Fruit fly (Drosophila melanogaster): Measurements from ENCODE around the gene Shab.

Shab gene

DNA sequence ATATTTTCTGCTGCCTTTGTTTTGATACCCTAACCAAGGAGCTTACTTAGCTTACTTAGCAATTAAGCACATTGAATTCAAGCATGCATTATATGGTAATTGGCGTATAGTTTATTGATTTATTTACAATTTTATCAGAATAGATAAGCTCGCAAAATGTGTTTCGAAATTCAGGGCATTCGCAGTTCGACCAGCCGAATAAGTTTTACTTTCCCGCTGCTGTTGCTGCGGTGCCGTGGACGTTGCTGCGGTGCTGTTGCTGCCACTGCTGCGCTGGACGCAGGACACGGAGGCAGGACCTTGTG is 15.0 kb upstream of the Shab start (continued):
- no peak for TF ChIP-seq CG8765 (GFP tag; IDR thresholded peaks at IDR 0.05)
- no peak for TF ChIP-seq lbe (GFP tag; optimal IDR thresholded peaks at IDR 0.05)
- peak; percentile 13 for TF ChIP-seq CG4820 (GFP tag; optimal IDR thresholded peaks at IDR 0.05)
- TF ChIP-seq zfh2 (GFP tag; optimal IDR thresholded peaks at IDR 0.05): no peak
- no peak for TF ChIP-seq CG10321 (GFP tag; IDR thresholded peaks at IDR 0.05)
- peak; percentile 31 for TF ChIP-seq dmrt99B (tag; optimal IDR thresholded peaks at IDR 0.05)
- TF ChIP-seq Ets65A (GFP tag): peak; percentile 88
- no peak for TF ChIP-seq CG2875 (GFP tag; optimal IDR thresholded peaks at IDR 0.05)
- TF ChIP-seq CG5180 (GFP tag; optimal IDR thresholded peaks at IDR 0.05): no peak
- TF ChIP-seq lov (optimal IDR thresholded peaks at IDR 0.05): no peak
- 0 out of 3 replicates have a peak, but pooled peaks have one; percentile 38 for TF ChIP-seq lov (GFP tag; IDR thresholded peaks at IDR 0.05)
- TF ChIP-seq Sin3A (optimal IDR thresholded peaks at IDR 0.05): no peak
- TF ChIP-seq CG34422 (GFP tag; IDR thresholded peaks at IDR 0.05): 0 out of 3 replicates have a peak, but pooled peaks have one; percentile 32
- no peak for TF ChIP-seq CG9609 (GFP tag; optimal IDR thresholded peaks at IDR 0.05)
- TF ChIP-seq Nf-YC (tag; optimal IDR thresholded peaks at IDR 0.05): no peak
- no peak for TF ChIP-seq CG30403 (GFP tag; optimal IDR thresholded peaks at IDR 0.05)
- TF ChIP-seq tgo (GFP tag; IDR thresholded peaks at IDR 0.05): peak; percentile 51; the same call in 1 of the 3 replicates
- peak; percentile 6 for TF ChIP-seq CTCF (GFP tag; optimal IDR thresholded peaks at IDR 0.05)
- no peak for TF ChIP-seq hkb (optimal IDR thresholded peaks at IDR 0.05)
- TF ChIP-seq hkb (GFP tag; IDR thresholded peaks at IDR 0.05): 0 out of 2 replicates have a peak, but pooled peaks have one; percentile 30
- TF ChIP-seq CG11093 (GFP tag; IDR thresholded peaks at IDR 0.05): 0 out of 3 replicates have a peak, but pooled peaks have one; percentile 15
- no peak for TF ChIP-seq pzg (GFP tag; optimal IDR thresholded peaks at IDR 0.05)
- peak; percentile 28 for TF ChIP-seq lab (GFP tag; optimal IDR thresholded peaks at IDR 0.05)
- no peak for TF ChIP-seq Dip2 (GFP tag; IDR thresholded peaks at IDR 0.05)
- peak; percentile 66 for TF ChIP-seq vvl (GFP tag; IDR thresholded peaks at IDR 0.05)
- no peak for TF ChIP-seq CG12659 (GFP tag; optimal IDR thresholded peaks at IDR 0.05)
- TF ChIP-seq CG1603 (tag; optimal IDR thresholded peaks at IDR 0.05): peak; percentile 36
- 0 out of 2 replicates have a peak, but pooled peaks have one; percentile 19 for TF ChIP-seq stc (GFP tag; IDR thresholded peaks at IDR 0.05)
- no peak for TF ChIP-seq CG1792 (GFP tag; optimal IDR thresholded peaks at IDR 0.05)
- peak; percentile 33 for TF ChIP-seq E2f1 (GFP tag; IDR thresholded peaks at IDR 0.05)
- peak; percentile 41 for TF ChIP-seq CG14710 (tag; optimal IDR thresholded peaks at IDR 0.05)
- TF ChIP-seq CG11695 (GFP tag; IDR thresholded peaks at IDR 0.05): 0 out of 3 replicates have a peak, but pooled peaks have one; percentile 37
- TF ChIP-seq CG2129 (GFP tag; IDR thresholded peaks at IDR 0.05; ENCODE audit: partially characterized antibody): no peak
- peak; percentile 69 for TF ChIP-seq Xrp1 (GFP tag; IDR thresholded peaks at IDR 0.05)
- TF ChIP-seq Dp (GFP tag; optimal IDR thresholded peaks at IDR 0.05): no peak
- peak; percentile 0 for TF ChIP-seq CG10267 (tag; optimal IDR thresholded peaks at IDR 0.05)
- no peak for TF ChIP-seq tup (GFP tag; optimal IDR thresholded peaks at IDR 0.05)
- no peak for TF ChIP-seq ATbp (GFP tag; optimal IDR thresholded peaks at IDR 0.05)
- no peak for TF ChIP-seq CG16863 (GFP tag; optimal IDR thresholded peaks at IDR 0.05)
- no peak for TF ChIP-seq Usf (GFP tag; optimal IDR thresholded peaks at IDR 0.05)
- no peak for TF ChIP-seq D (optimal IDR thresholded peaks at IDR 0.05)
- TF ChIP-seq D (GFP tag; optimal IDR thresholded peaks at IDR 0.05): peak; percentile 70
- no peak for TF ChIP-seq her (GFP tag; optimal IDR thresholded peaks at IDR 0.05)
- peak; percentile 49 for TF ChIP-seq CG7839 (tag; optimal IDR thresholded peaks at IDR 0.05)
- TF ChIP-seq repo (GFP tag; optimal IDR thresholded peaks at IDR 0.05): no peak
- no peak for TF ChIP-seq crol (GFP tag; IDR thresholded peaks at IDR 0.05)
- no peak for TF ChIP-seq dpn (GFP tag; optimal IDR thresholded peaks at IDR 0.05)
- TF ChIP-seq CG11696 (GFP tag; IDR thresholded peaks at IDR 0.05): 0 out of 2 replicates have a peak, but pooled peaks have one; percentile 13
- TF ChIP-seq H15 (GFP tag; IDR thresholded peaks at IDR 0.05): peak; percentile 51; the same call in 1 of the 3 replicates
- no peak for TF ChIP-seq twi (tag; optimal IDR thresholded peaks at IDR 0.05)
- peak; percentile 60; the same call in 1 of the 2 replicates for TF ChIP-seq Awh (GFP tag; IDR thresholded peaks at IDR 0.05)
- peak; percentile 31; the same call in 1 of the 3 replicates for TF ChIP-seq CG11456 (GFP tag; IDR thresholded peaks at IDR 0.05)
- TF ChIP-seq CG1832 (GFP tag; optimal IDR thresholded peaks at IDR 0.05): no peak

Data from whole organism, embryonic.